Worm (Caenorhabditis elegans) whole organism, mixed stage, embryonic: ENCODE data around the gene T07F10.5.
A peak's percentile ranks its signal among the peaks of the same experiment; 100 is the strongest.

Experiments
- M03D4.4 ChIP-seq: sonication (generic microtip); optimal IDR thresholded peaks from 2 replicates; lab custom pipeline; 2017; ENCODE audit warnings: mild to moderate bottlenecking, missing genetic modification characterization, missing compliant biosample characterization
- bed-3 ChIP-seq: fragments of 200-800 bp; sonication (Bioruptor generic); optimal IDR thresholded peaks from 3 replicates; lab custom pipeline; 2018; ENCODE audit warnings: mild to moderate bottlenecking, missing genetic modification characterization, moderate library complexity, missing compliant biosample characterization
- blmp-1 ChIP-seq: fragments of 150-350 bp; optimal IDR thresholded peaks from 2 replicates; lab custom pipeline; 2014; ENCODE audit warnings: missing biosample characterization, missing genetic modification characterization
- ceh-39 ChIP-seq: fragments of 150-350 bp; optimal IDR thresholded peaks from 2 replicates; lab custom pipeline; 2014; ENCODE audit warnings: missing biosample characterization, missing genetic modification characterization
- ceh-43 ChIP-seq: fragments of 200-800 bp; sonication (Bioruptor generic); optimal IDR thresholded peaks from 2 replicates; lab custom pipeline; 2018; ENCODE audit warnings: mild to moderate bottlenecking, missing genetic modification characterization, moderate library complexity, missing compliant biosample characterization
- ceh-83 ChIP-seq: fragments of 200-800 bp; sonication (Bioruptor generic); optimal IDR thresholded peaks from 2 replicates; lab custom pipeline; 2018; ENCODE audit warnings: mild to moderate bottlenecking, missing genetic modification characterization, missing compliant biosample characterization
- ces-1 ChIP-seq: fragments of 150-350 bp; optimal IDR thresholded peaks from 2 replicates; lab custom pipeline; 2014; ENCODE audit warnings: missing biosample characterization, missing genetic modification reagents, missing genetic modification characterization
- drap-1 ChIP-seq: fragments of 200-800 bp; sonication (Bioruptor generic); optimal IDR thresholded peaks from 3 replicates; lab custom pipeline; 2018; ENCODE audit warnings: mild to moderate bottlenecking, missing genetic modification characterization, missing compliant biosample characterization
- elt-1 ChIP-seq: sonication (generic microtip); optimal IDR thresholded peaks from 2 replicates; lab custom pipeline; 2017; ENCODE audit warnings: missing genetic modification characterization, mild to moderate bottlenecking, missing compliant biosample characterization, antibody characterized with exemption, moderate library complexity, borderline replicate concordance; ENCODE audit not compliant: insufficient read depth
- elt-3 ChIP-seq: fragments of 150-350 bp; optimal IDR thresholded peaks from 2 replicates; lab custom pipeline; 2014; ENCODE audit warnings: missing biosample characterization, missing genetic modification characterization
- flh-1 ChIP-seq: fragments of 200-800 bp; sonication (Bioruptor generic); optimal IDR thresholded peaks from 2 replicates; lab custom pipeline; 2018; ENCODE audit warnings: mild to moderate bottlenecking, missing genetic modification characterization, moderate library complexity, missing compliant biosample characterization
- ham-2 ChIP-seq: fragments of 200-800 bp; sonication (Bioruptor generic); optimal IDR thresholded peaks from 2 replicates; lab custom pipeline; 2018; ENCODE audit warnings: mild to moderate bottlenecking, missing genetic modification characterization, missing compliant biosample characterization
- hlh-1 ChIP-seq: fragments of 150-350 bp; optimal IDR thresholded peaks from 2 replicates; lab custom pipeline; 2014; ENCODE audit warnings: missing biosample characterization, missing genetic modification reagents, missing genetic modification characterization
- lin-32 ChIP-seq: fragments of 200-800 bp; sonication (Bioruptor generic); optimal IDR thresholded peaks from 2 replicates; lab custom pipeline; 2018; ENCODE audit warnings: mild to moderate bottlenecking, missing genetic modification characterization, missing compliant biosample characterization
- lsy-2 ChIP-seq: fragments of 150-350 bp; optimal IDR thresholded peaks from 2 replicates; lab custom pipeline; 2014; ENCODE audit warnings: missing biosample characterization, missing genetic modification characterization
- mab-5 ChIP-seq: fragments of 150-350 bp; optimal IDR thresholded peaks from 2 replicates; lab custom pipeline; 2014; ENCODE audit warnings: missing biosample characterization, missing genetic modification characterization
- mep-1 ChIP-seq: fragments of 150-350 bp; optimal IDR thresholded peaks from 2 replicates; lab custom pipeline; 2017; ENCODE audit warnings: missing biosample characterization, missing genetic modification reagents, missing genetic modification characterization, inconsistent platforms
- nhr-12 ChIP-seq: fragments of 150-350 bp; optimal IDR thresholded peaks from 2 replicates; lab custom pipeline; 2014; ENCODE audit warnings: missing biosample characterization, missing genetic modification characterization
- nhr-2 ChIP-seq: fragments of 150-350 bp; optimal IDR thresholded peaks from 2 replicates; lab custom pipeline; 2014; ENCODE audit warnings: missing biosample characterization, missing genetic modification characterization
- nhr-237 ChIP-seq: fragments of 150-350 bp; optimal IDR thresholded peaks from 2 replicates; lab custom pipeline; 2014; ENCODE audit warnings: missing biosample characterization, missing genetic modification characterization
- nhr-28 ChIP-seq: fragments of 150-350 bp; optimal IDR thresholded peaks from 2 replicates; lab custom pipeline; 2014; ENCODE audit warnings: missing biosample characterization, missing genetic modification characterization
- pha-4 ChIP-seq: fragments of 150-350 bp; optimal IDR thresholded peaks from 2 replicates; lab custom pipeline; 2018; ENCODE audit warnings: missing biosample characterization, missing genetic modification reagents, missing genetic modification characterization
- sem-2 ChIP-seq: fragments of 200-800 bp; sonication (Bioruptor generic); optimal IDR thresholded peaks from 2 replicates; lab custom pipeline; 2018; ENCODE audit warnings: mild to moderate bottlenecking, missing genetic modification characterization, missing compliant biosample characterization
- sptf-1 ChIP-seq: sonication (generic microtip); optimal IDR thresholded peaks from 2 replicates; lab custom pipeline; 2017; ENCODE audit warnings: mild to moderate bottlenecking, missing genetic modification characterization, moderate library complexity, missing compliant biosample characterization
- unc-39 ChIP-seq: fragments of 150-350 bp; optimal IDR thresholded peaks from 2 replicates; lab custom pipeline; 2014; ENCODE audit warnings: missing biosample characterization, missing genetic modification characterization
- zip-8 ChIP-seq: fragments of 150-350 bp; optimal IDR thresholded peaks from 2 replicates; lab custom pipeline; 2014; ENCODE audit warnings: missing biosample characterization, missing genetic modification characterization
- ztf-11 ChIP-seq: fragments of 150-350 bp; optimal IDR thresholded peaks from 2 replicates; lab custom pipeline; 2014; ENCODE audit warnings: missing biosample characterization, missing genetic modification characterization

Gene T07F10.5

DNA sequence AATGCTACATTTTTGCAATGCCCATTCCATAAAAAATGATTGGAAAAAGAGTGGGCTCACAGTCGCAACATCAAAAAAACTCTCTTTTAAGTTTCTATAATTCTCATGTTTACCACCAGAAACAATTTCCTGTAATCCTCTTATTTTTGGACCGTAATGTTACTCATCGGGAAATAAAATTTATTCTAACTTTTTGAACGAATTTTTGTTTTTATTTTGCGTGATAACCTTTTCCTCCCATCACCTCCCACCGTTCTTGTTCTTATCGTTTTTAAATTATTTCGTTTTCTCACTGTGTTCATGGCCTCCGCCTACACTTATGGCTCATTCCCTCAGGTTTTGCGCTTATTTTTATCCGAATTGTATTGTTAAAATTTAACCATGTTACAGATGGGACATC is 6.6 kb upstream of the T07F10.5 start, which contains the start of gene anp-1:
Gene anp-1, plus strand, starts transcription at position 301 of the 400 bp plus-strand sequence.
- no peak for TF ChIP-seq lin-32 (GFP tag; lab: Kevin White, UChicago)
- no peak for TF ChIP-seq zip-8
- no peak for TF ChIP-seq ceh-43
- no peak for TF ChIP-seq nhr-12 (tag; lab: Kevin White, UChicago)
- TF ChIP-seq drap-1: no peak
- TF ChIP-seq lsy-2 (tag; lab: Kevin White, UChicago): no peak
- TF ChIP-seq elt-3 (tag; lab: Kevin White, UChicago): no peak
- TF ChIP-seq ham-2: no peak
- no peak for TF ChIP-seq nhr-2 (tag; lab: Kevin White, UChicago)
- no peak for TF ChIP-seq ceh-83 (GFP tag; lab: Kevin White, UChicago)

- TF ChIP-seq zip-8 (no peak), unc-39 (tag; lab: Kevin White, UChicago) (no peak), hlh-1 (tag; lab: Kevin White, UChicago) (no peak), pha-4 (no peak), flh-1 (GFP tag; lab: Kevin White, UChicago) (no peak), M03D4.4 (tag; lab: Kevin White, UChicago) (no peak), elt-1 (tag; lab: Kevin White, UChicago) (no peak)
Observed at ce11 chrV:12867997-12868396, 2.3 kb downstream of the T07F10.5 start, which contains the start of gene nspg-1. Gene nspg-1, minus strand, starts transcription at chrV:12868097.

ce11 chrV:12869948-12870347 is 4.2 kb downstream of the T07F10.5 start, which contains the start of gene T07F10.3:
Gene T07F10.3, minus strand, starts transcription at chrV:12870045.
- TF ChIP-seq lsy-2 (tag; lab: Kevin White, UChicago): peak; percentile 59
- no peak for TF ChIP-seq nhr-2 (tag; lab: Kevin White, UChicago)
- TF ChIP-seq ceh-83 (GFP tag; lab: Kevin White, UChicago): no peak
- TF ChIP-seq nhr-237 (tag; lab: Kevin White, UChicago): peak; percentile 0
- no peak for TF ChIP-seq nhr-28 (tag; lab: Kevin White, UChicago)
- peak; percentile 67 for TF ChIP-seq mep-1 (tag; lab: Kevin White, UChicago)
- peak; percentile 4 for TF ChIP-seq bed-3 (GFP tag; lab: Kevin White, UChicago)
- TF ChIP-seq drap-1: peak; percentile 47
- TF ChIP-seq ceh-39 (tag; lab: Kevin White, UChicago): peak; percentile 11
- no peak for TF ChIP-seq flh-1 (GFP tag; lab: Kevin White, UChicago)
- TF ChIP-seq mab-5 (tag; lab: Kevin White, UChicago): no peak
- TF ChIP-seq sptf-1 (tag; lab: Kevin White, UChicago): peak; percentile 81
- peak; percentile 46 for TF ChIP-seq ces-1
- TF ChIP-seq hlh-1 (tag; lab: Kevin White, UChicago): peak; percentile 35
- TF ChIP-seq ham-2: no peak
- TF ChIP-seq lin-32 (GFP tag; lab: Kevin White, UChicago): peak; percentile 56

- TF ChIP-seq sem-2 (GFP tag; lab: Kevin White, UChicago): no peak
- TF ChIP-seq ces-1: no peak
- TF ChIP-seq ceh-43: no peak
- no peak for TF ChIP-seq lsy-2 (tag; lab: Kevin White, UChicago)
- TF ChIP-seq sptf-1 (tag; lab: Kevin White, UChicago): no peak
- TF ChIP-seq M03D4.4 (tag; lab: Kevin White, UChicago): no peak
- TF ChIP-seq unc-39 (tag; lab: Kevin White, UChicago): no peak
- no peak for TF ChIP-seq ceh-39 (tag; lab: Kevin White, UChicago)
- TF ChIP-seq nhr-2 (tag; lab: Kevin White, UChicago): no peak
- TF ChIP-seq drap-1: no peak
- TF ChIP-seq mep-1 (tag; lab: Kevin White, UChicago): no peak
- no peak for TF ChIP-seq ham-2
Observed at ce11 chrV:12870740-12871139, 5.0 kb downstream of the T07F10.5 start.

DNA sequence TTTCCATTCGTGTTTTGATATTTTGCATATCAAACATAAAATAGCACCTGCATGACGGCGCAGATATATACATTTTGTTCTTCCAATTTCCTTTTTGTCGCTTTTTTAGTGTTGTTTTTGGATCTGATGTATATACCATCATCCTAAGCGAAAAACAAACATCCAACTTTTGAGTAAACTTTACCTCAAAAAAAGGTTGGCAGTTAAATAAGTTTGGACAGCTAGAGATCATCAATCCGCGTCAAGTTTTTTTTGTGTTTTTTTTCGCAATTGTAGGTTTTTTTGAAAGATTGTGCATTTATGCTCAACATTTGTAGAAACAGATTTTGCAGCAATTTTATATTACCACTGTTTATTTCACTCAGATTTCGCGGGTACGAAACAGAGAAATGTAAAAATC is 6.0 kb downstream of the T07F10.5 start, which contains the start of gene bus-19:
Gene bus-19, plus strand, starts transcription at position 301 of the 400 bp plus-strand sequence.
- TF ChIP-seq ceh-83 (GFP tag; lab: Kevin White, UChicago) (no peak), ceh-43 (no peak), ceh-39 (tag; lab: Kevin White, UChicago) (no peak), ztf-11 (no peak)

- TF ChIP-seq sem-2 (GFP tag; lab: Kevin White, UChicago): no peak
- peak; percentile 75 for TF ChIP-seq blmp-1 (tag; lab: Kevin White, UChicago)
Observed at ce11 chrV:12875850-12876249, 10.1 kb downstream of the T07F10.5 start.
